Worm (Caenorhabditis elegans) whole organism, midembryonic: ENCODE measurements around the gene ugt-36.

Experiments
- T22C8.4 ChIP-seq: fragments of 200-800 bp; sonication (Bioruptor generic); IDR thresholded peaks from 2 replicates; pipeline ENCODE4 v1.3.6; 2022; ENCODE audit warnings: missing genetic modification characterization, missing compliant biosample characterization
- cog-1 ChIP-seq: sonication (generic microtip); optimal IDR thresholded peaks from 2 replicates; lab custom pipeline; 2016; ENCODE audit warnings: missing genetic modification characterization, missing compliant biosample characterization
- flt-1 ChIP-seq: fragments of 200-800 bp; sonication (Bioruptor generic); IDR thresholded peaks from 2 replicates; pipeline ENCODE4 v1.3.6; 2022; ENCODE audit warnings: missing genetic modification characterization, missing compliant biosample characterization
- klf-2 ChIP-seq: fragments of 200-800 bp; sonication (Bioruptor generic); conservative IDR thresholded peaks from 2 replicates; pipeline ENCODE4 v1.3.6; 2022; ENCODE audit warnings: missing genetic modification reagents, missing genetic modification characterization, missing compliant biosample characterization
- med-1 ChIP-seq: sonication (generic microtip); optimal IDR thresholded peaks from 2 replicates; lab custom pipeline; 2017; ENCODE audit warnings: missing genetic modification characterization, mild to moderate bottlenecking, missing compliant biosample characterization, antibody characterized with exemption, missing genetic modification reagents; ENCODE audit not compliant: insufficient read depth
- ref-1 ChIP-seq: fragments of 200-800 bp; sonication (Bioruptor generic); conservative IDR thresholded peaks from 2 replicates; pipeline ENCODE4 v1.3.6; 2022; ENCODE audit warnings: missing genetic modification reagents, missing genetic modification characterization, missing compliant biosample characterization
- tab-1 ChIP-seq: fragments of 200-800 bp; sonication (Bioruptor generic); IDR thresholded peaks from 2 replicates; pipeline ENCODE4 v1.3.6; 2022; ENCODE audit warnings: missing genetic modification characterization, missing compliant biosample characterization
- ztf-23 ChIP-seq: fragments of 200-800 bp; sonication (Bioruptor generic); IDR thresholded peaks from 2 replicates; pipeline ENCODE4 v1.3.6; 2022; ENCODE audit warnings: missing genetic modification reagents, missing genetic modification characterization, missing compliant biosample characterization
- ztf-29 ChIP-seq: fragments of 200-800 bp; sonication (Bioruptor generic); IDR thresholded peaks from 2 replicates; pipeline ENCODE4 v1.3.6; 2022; ENCODE audit warnings: missing genetic modification reagents, missing genetic modification characterization, missing compliant biosample characterization

ugt-36 gene

ce11 chrV:7194818-7195217 is 28.0 kb downstream of the ugt-36 start:
- no peak for TF ChIP-seq ref-1 (GFP tag; lab: Robert Waterston, UW)
- TF ChIP-seq ztf-29: no peak
- no peak for TF ChIP-seq flt-1 (GFP tag; lab: Robert Waterston, UW)
- TF ChIP-seq cog-1 (tag; lab: Kevin White, UChicago): no peak
- no peak for TF ChIP-seq med-1 (GFP tag; lab: Kevin White, UChicago)
- no peak for TF ChIP-seq ztf-23 (GFP tag; lab: Robert Waterston, UW)
- no peak for TF ChIP-seq tab-1 (GFP tag; lab: Robert Waterston, UW)

- TF ChIP-seq klf-2 (no peak), tab-1 (GFP tag; lab: Robert Waterston, UW) (no peak), T22C8.4 (GFP tag; lab: Robert Waterston, UW) (no peak), ztf-23 (GFP tag; lab: Robert Waterston, UW) (no peak), med-1 (GFP tag; lab: Kevin White, UChicago) (no peak), cog-1 (tag; lab: Kevin White, UChicago) (no peak), flt-1 (GFP tag; lab: Robert Waterston, UW) (no peak), ref-1 (GFP tag; lab: Robert Waterston, UW) (no peak), ztf-29 (no peak)
These were observed 29.2 kb downstream of the ugt-36 start, which contains the start of gene attf-2 for ce11 chrV:7196037-7196436. TSS of gene attf-2 (minus strand) at chrV:7196137.

- TF ChIP-seq cog-1 (tag; lab: Kevin White, UChicago) (peak; percentile 43), flt-1 (GFP tag; lab: Robert Waterston, UW) (peak; percentile 72), tab-1 (GFP tag; lab: Robert Waterston, UW) (no peak)
These were observed 29.7 kb downstream of the ugt-36 start, which contains the start of gene F09G2.2 for ce11 chrV:7196498-7196966. TSS of gene F09G2.2 (plus strand) at chrV:7196916.

ce11 chrV:7197036-7197435 is 30.2 kb downstream of the ugt-36 start:
- TF ChIP-seq ref-1 (GFP tag; lab: Robert Waterston, UW) (no peak), ztf-29 (no peak), ztf-23 (GFP tag; lab: Robert Waterston, UW) (no peak), med-1 (GFP tag; lab: Kevin White, UChicago) (no peak), T22C8.4 (GFP tag; lab: Robert Waterston, UW) (no peak), klf-2 (no peak), flt-1 (GFP tag; lab: Robert Waterston, UW) (no peak), cog-1 (tag; lab: Kevin White, UChicago) (no peak), tab-1 (GFP tag; lab: Robert Waterston, UW) (no peak)

ce11 chrV:7198403-7198802 is 31.6 kb downstream of the ugt-36 start:
- TF ChIP-seq klf-2 (no peak), T22C8.4 (GFP tag; lab: Robert Waterston, UW) (no peak), ztf-23 (GFP tag; lab: Robert Waterston, UW) (no peak), tab-1 (GFP tag; lab: Robert Waterston, UW) (no peak), cog-1 (tag; lab: Kevin White, UChicago) (no peak), ztf-29 (no peak), med-1 (GFP tag; lab: Kevin White, UChicago) (no peak), flt-1 (GFP tag; lab: Robert Waterston, UW) (no peak), ref-1 (GFP tag; lab: Robert Waterston, UW) (no peak)

ce11 chrV:7199077-7199476 is 32.3 kb downstream of the ugt-36 start:
- no peak for TF ChIP-seq ztf-29
- no peak for TF ChIP-seq flt-1 (GFP tag; lab: Robert Waterston, UW)
- TF ChIP-seq T22C8.4 (GFP tag; lab: Robert Waterston, UW): no peak
- no peak for TF ChIP-seq klf-2
- TF ChIP-seq med-1 (GFP tag; lab: Kevin White, UChicago): no peak
- no peak for TF ChIP-seq ref-1 (GFP tag; lab: Robert Waterston, UW)
- TF ChIP-seq tab-1 (GFP tag; lab: Robert Waterston, UW): no peak
- TF ChIP-seq cog-1 (tag; lab: Kevin White, UChicago): no peak
- no peak for TF ChIP-seq ztf-23 (GFP tag; lab: Robert Waterston, UW)

- TF ChIP-seq ref-1 (GFP tag; lab: Robert Waterston, UW) (no peak), tab-1 (GFP tag; lab: Robert Waterston, UW) (no peak)
These were observed 33.1 kb downstream of the ugt-36 start, which contains the start of gene F09G2.1 for ce11 chrV:7199932-7200331. TSS of gene F09G2.1 (plus strand) at chrV:7200232.

- no peak for TF ChIP-seq med-1 (GFP tag; lab: Kevin White, UChicago)
- no peak for TF ChIP-seq ztf-23 (GFP tag; lab: Robert Waterston, UW)
- TF ChIP-seq ztf-29: no peak
- TF ChIP-seq flt-1 (GFP tag; lab: Robert Waterston, UW): no peak
- no peak for TF ChIP-seq klf-2
- TF ChIP-seq tab-1 (GFP tag; lab: Robert Waterston, UW): no peak
- no peak for TF ChIP-seq ref-1 (GFP tag; lab: Robert Waterston, UW)
- no peak for TF ChIP-seq T22C8.4 (GFP tag; lab: Robert Waterston, UW)
- no peak for TF ChIP-seq cog-1 (tag; lab: Kevin White, UChicago)
These were observed 34.5 kb downstream of the ugt-36 start for ce11 chrV:7201353-7201752.

- TF ChIP-seq ref-1 (GFP tag; lab: Robert Waterston, UW): no peak
- TF ChIP-seq klf-2: no peak
- no peak for TF ChIP-seq cog-1 (tag; lab: Kevin White, UChicago)
- TF ChIP-seq tab-1 (GFP tag; lab: Robert Waterston, UW): no peak
- no peak for TF ChIP-seq med-1 (GFP tag; lab: Kevin White, UChicago)
- TF ChIP-seq T22C8.4 (GFP tag; lab: Robert Waterston, UW): no peak
These were observed 42.2 kb downstream of the ugt-36 start for ce11 chrV:7209001-7209400.

- no peak for TF ChIP-seq tab-1 (GFP tag; lab: Robert Waterston, UW)
- TF ChIP-seq klf-2: no peak
- no peak for TF ChIP-seq ztf-29
- no peak for TF ChIP-seq ref-1 (GFP tag; lab: Robert Waterston, UW)
- TF ChIP-seq T22C8.4 (GFP tag; lab: Robert Waterston, UW): no peak
- TF ChIP-seq flt-1 (GFP tag; lab: Robert Waterston, UW): no peak
- no peak for TF ChIP-seq med-1 (GFP tag; lab: Kevin White, UChicago)
- no peak for TF ChIP-seq ztf-23 (GFP tag; lab: Robert Waterston, UW)
- no peak for TF ChIP-seq cog-1 (tag; lab: Kevin White, UChicago)
These were observed 48.0 kb downstream of the ugt-36 start, which contains the start of gene soap-1 for ce11 chrV:7214802-7215201. TSS of gene soap-1 (minus strand) at chrV:7214902.
